Worm (Caenorhabditis elegans): ENCODE data around the gene mom-1.
A peak's percentile ranks its signal among the peaks of the same experiment; 100 is the strongest.

The mom-1 gene

DNA sequence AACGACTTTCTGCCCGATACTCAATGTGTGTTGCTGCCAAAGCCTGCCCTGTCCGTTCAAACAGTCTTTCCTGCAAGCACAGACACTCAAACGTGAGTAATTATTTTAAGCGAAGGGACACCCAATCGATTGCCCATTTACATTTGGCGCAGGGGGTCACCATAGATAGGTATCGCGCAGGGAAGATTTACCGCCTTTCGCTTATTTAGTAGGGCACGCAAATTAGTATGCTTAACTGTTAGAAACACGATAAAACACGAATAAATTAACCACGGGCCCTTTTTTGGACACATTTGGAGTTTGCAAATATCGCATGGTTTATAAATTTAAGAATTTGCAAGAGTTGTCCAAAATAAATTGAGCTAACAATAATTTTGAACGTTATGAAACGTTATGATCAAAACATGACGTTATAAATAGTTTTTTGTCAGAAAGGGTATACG is 3.5 kb downstream of the mom-1 start (continued):
- TF ChIP-seq fkh-10 (GFP tag; optimal IDR thresholded peaks at IDR 0.05) (peak; percentile 100), spr-1 (tag; optimal IDR thresholded peaks at IDR 0.05) (peak; percentile 98), dve-1 (tag; optimal IDR thresholded peaks at IDR 0.05; ENCODE audit: insufficient read depth) (peak; percentile 100), F26F4.8 (GFP tag; conservative IDR thresholded peaks at IDR 0.05) (no peak), lin-38 (GFP tag; IDR thresholded peaks at IDR 0.05) (peak; percentile 89), dmd-8 (GFP tag; IDR thresholded peaks at IDR 0.05) (peak; percentile 83), madf-9 (GFP tag; conservative IDR thresholded peaks at IDR 0.05) (peak; percentile 99), dmd-9 (GFP tag; IDR thresholded peaks at IDR 0.05) (peak; percentile 94), Y75B8A.6 (GFP tag; IDR thresholded peaks at IDR 0.05) (peak; percentile 90), lir-3 (tag; optimal IDR thresholded peaks at IDR 0.05) (peak; percentile 95), dpl-1 (GFP tag; optimal IDR thresholded peaks at IDR 0.05) (peak; percentile 74), lim-7 (GFP tag; IDR thresholded peaks at IDR 0.05) (peak; percentile 53; the same call in 1 of the 2 replicates), lin-29 (GFP tag; IDR thresholded peaks at IDR 0.05) (peak; percentile 97), dmd-6 (GFP tag; IDR thresholded peaks at IDR 0.05) (peak; percentile 98), nhr-28 (tag; optimal IDR thresholded peaks at IDR 0.05) (peak; percentile 89), ZK337.2 (GFP tag; IDR thresholded peaks at IDR 0.05) (peak; percentile 88), duxl-1 (tag; optimal IDR thresholded peaks at IDR 0.05; ENCODE audit: poor library complexity) (peak; percentile 99), aly-2 (tag; optimal IDR thresholded peaks at IDR 0.05) (no peak), ztf-7 (tag; optimal IDR thresholded peaks at IDR 0.05) (peak; percentile 94), lin-13 (GFP tag; optimal IDR thresholded peaks at IDR 0.05) (peak; percentile 98), ztf-11 (tag; optimal IDR thresholded peaks at IDR 0.05) (peak; percentile 96), ceh-44 (GFP tag; IDR thresholded peaks at IDR 0.05) (peak; percentile 45; the same call in 1 of the 2 replicates), F37D6.2 (tag; optimal IDR thresholded peaks at IDR 0.05) (peak; percentile 99), F49E8.2 (tag; optimal IDR thresholded peaks at IDR 0.05; ENCODE audit: borderline replicate concordance) (peak; percentile 19), mxl-3 (GFP tag; optimal IDR thresholded peaks at IDR 0.05) (peak; percentile 97), nhr-42 (GFP tag; IDR thresholded peaks at IDR 0.05) (peak; percentile 99), ceh-28 (tag; optimal IDR thresholded peaks at IDR 0.05) (peak; percentile 96), nhr-48 (tag; optimal IDR thresholded peaks at IDR 0.05) (peak; percentile 99), hif-1 (tag; optimal IDR thresholded peaks at IDR 0.05) (peak; percentile 85 to 92), nhr-10 (tag; optimal IDR thresholded peaks at IDR 0.05) (peak; percentile 100), zfp-3 (GFP tag; conservative IDR thresholded peaks at IDR 0.05) (peak; percentile 97), jun-1 (tag; optimal IDR thresholded peaks at IDR 0.05) (peak; percentile 100), attf-4 (tag; optimal IDR thresholded peaks at IDR 0.05) (peak; percentile 77), snpc-1.2 (GFP tag; IDR thresholded peaks at IDR 0.05) (no peak), skn-1 (tag; optimal IDR thresholded peaks at IDR 0.05) (peak; percentile 72), ceh-20 (GFP tag; IDR thresholded peaks at IDR 0.05) (peak; percentile 99), nhr-102 (tag; optimal IDR thresholded peaks at IDR 0.05) (peak; percentile 100), egl-27 (tag; optimal IDR thresholded peaks at IDR 0.05) (peak; percentile 95), daf-8 (GFP tag; IDR thresholded peaks at IDR 0.05) (0 out of 2 replicates have a peak, but pooled peaks have one; percentile 83), hlh-11 (tag; optimal IDR thresholded peaks at IDR 0.05) (peak; percentile 98), saeg-2 (GFP tag; IDR thresholded peaks at IDR 0.05) (peak; percentile 99), lin-1 (GFP tag; IDR thresholded peaks at IDR 0.05) (peak; percentile 94), tra-1 (GFP tag; IDR thresholded peaks at IDR 0.05) (peak; percentile 98), Y105C5A.15 (GFP tag; IDR thresholded peaks at IDR 0.05) (peak; percentile 92), mes-2 (tag; optimal IDR thresholded peaks at IDR 0.05; ENCODE audit: poor library complexity, severe bottlenecking) (peak; percentile 98), zip-11 (GFP tag; IDR thresholded peaks at IDR 0.05) (0 out of 2 replicates have a peak, but pooled peaks have one; percentile 38), R02D3.7 (tag; optimal IDR thresholded peaks at IDR 0.05) (no peak), arid-1 (GFP tag; conservative IDR thresholded peaks at IDR 0.05) (peak; percentile 96), ceh-82 (tag; optimal IDR thresholded peaks at IDR 0.05) (peak; percentile 96), zip-2 (tag; optimal IDR thresholded peaks at IDR 0.05) (peak; percentile 97), gei-8 (GFP tag; optimal IDR thresholded peaks at IDR 0.05) (peak; percentile 96)

Measured in whole organism, L4 larva.